Worm (Caenorhabditis elegans): Measurements from ENCODE around the gene sftd-3.

ce11 chrII:8989444-8989843 lies 25.5 kb upstream of the sftd-3 start, which contains the start of gene C18E9.9:
- TF ChIP-seq pag-3 (tag; optimal IDR thresholded peaks at IDR 0.05; ENCODE audit: borderline replicate concordance, insufficient read depth) (no peak), jun-1 (tag; optimal IDR thresholded peaks at IDR 0.05) (no peak), elt-3 (tag; optimal IDR thresholded peaks at IDR 0.05) (no peak), lin-39 (tag; optimal IDR thresholded peaks at IDR 0.05) (no peak), fkh-8 (tag; optimal IDR thresholded peaks at IDR 0.05) (no peak)

All from whole organism, L1 larva.